Worm (Caenorhabditis elegans) whole organism, early embryonic: Measurements from ENCODE around the gene Y57A10A.14.
"Not testable (repeated sequence)": the region's sequence is repeated elsewhere in the genome, so short reads cannot be mapped to it uniquely, and the experiment has no call there.

ENCODE experiments used
- B0310.2 ChIP-seq: sonication (generic microtip); optimal IDR thresholded peaks from 2 replicates; lab custom pipeline; 2016; ENCODE audit warnings: mild to moderate bottlenecking, missing genetic modification characterization, missing compliant biosample characterization
- F13C5.2 ChIP-seq: sonication (generic microtip); optimal IDR thresholded peaks from 2 replicates; lab custom pipeline; 2017; ENCODE audit warnings: mild to moderate bottlenecking, missing genetic modification characterization, inconsistent platforms, missing compliant biosample characterization
- aly-1 ChIP-seq: sonication (generic microtip); optimal IDR thresholded peaks from 2 replicates; lab custom pipeline; 2016; ENCODE audit warnings: missing genetic modification characterization, missing compliant biosample characterization
- ama-1 ChIP-seq: fragments of 150-350 bp; optimal IDR thresholded peaks from 2 replicates; lab custom pipeline; 2014
- ceh-13 ChIP-seq: fragments of 200-800 bp; sonication (Bioruptor generic); optimal IDR thresholded peaks from 2 replicates; lab custom pipeline; 2018; ENCODE audit warnings: mild to moderate bottlenecking, missing genetic modification characterization, missing compliant biosample characterization
- ceh-36 ChIP-seq: sonication (generic microtip); optimal IDR thresholded peaks from 2 replicates; lab custom pipeline; 2016; ENCODE audit warnings: missing genetic modification characterization, inconsistent platforms, missing compliant biosample characterization
- ets-7 ChIP-seq: sonication (generic microtip); optimal IDR thresholded peaks from 2 replicates; lab custom pipeline; 2016; ENCODE audit warnings: missing genotype, missing genetic modification characterization, missing compliant biosample characterization
- flt-1 ChIP-seq: fragments of 200-800 bp; sonication (Bioruptor generic); IDR thresholded peaks from 2 replicates; pipeline ENCODE4 v1.3.6; 2022; ENCODE audit warnings: missing genetic modification characterization, missing compliant biosample characterization
- hmbx-1 ChIP-seq: sonication (generic microtip); optimal IDR thresholded peaks from 2 replicates; lab custom pipeline; 2016; ENCODE audit warnings: mild to moderate bottlenecking, missing genetic modification characterization, missing compliant biosample characterization
- hmg-4 ChIP-seq: fragments of 200-800 bp; sonication (Bioruptor generic); optimal IDR thresholded peaks from 2 replicates; lab custom pipeline; 2018; ENCODE audit warnings: mild to moderate bottlenecking, missing genetic modification characterization, missing compliant biosample characterization
- hnd-1 ChIP-seq: sonication (generic microtip); optimal IDR thresholded peaks from 2 replicates; lab custom pipeline; 2016; ENCODE audit warnings: missing genetic modification characterization, missing compliant biosample characterization
- pes-1 ChIP-seq: fragments of 200-800 bp; sonication (Bioruptor generic); IDR thresholded peaks from 2 replicates; pipeline ENCODE4 v1.3.6; 2022; ENCODE audit warnings: missing genetic modification reagents, missing genetic modification characterization, missing compliant biosample characterization
- scrt-1 ChIP-seq: fragments of 200-800 bp; sonication (Bioruptor generic); IDR thresholded peaks from 2 replicates; pipeline ENCODE4 v1.3.6; 2022; ENCODE audit warnings: missing genetic modification characterization, missing compliant biosample characterization
- sea-1 ChIP-seq: fragments of 200-800 bp; sonication (Bioruptor generic); conservative IDR thresholded peaks from 2 replicates; pipeline ENCODE4 v1.3.6; 2022; ENCODE audit warnings: missing genetic modification characterization, missing compliant biosample characterization
- tbx-11 ChIP-seq: fragments of 200-800 bp; sonication (Bioruptor generic); IDR thresholded peaks from 2 replicates; pipeline ENCODE4 v1.3.6; 2022; ENCODE audit warnings: missing genetic modification characterization, missing compliant biosample characterization
- tbx-37 ChIP-seq: fragments of 200-800 bp; sonication (Bioruptor generic); conservative IDR thresholded peaks from 2 replicates; pipeline ENCODE4 v1.3.6; 2022; ENCODE audit warnings: missing genetic modification reagents, missing genetic modification characterization, missing compliant biosample characterization
- tra-4 ChIP-seq: sonication (generic microtip); optimal IDR thresholded peaks from 2 replicates; lab custom pipeline; 2017; ENCODE audit warnings: missing genetic modification characterization, missing compliant biosample characterization

Y57A10A.14 gene

DNA sequence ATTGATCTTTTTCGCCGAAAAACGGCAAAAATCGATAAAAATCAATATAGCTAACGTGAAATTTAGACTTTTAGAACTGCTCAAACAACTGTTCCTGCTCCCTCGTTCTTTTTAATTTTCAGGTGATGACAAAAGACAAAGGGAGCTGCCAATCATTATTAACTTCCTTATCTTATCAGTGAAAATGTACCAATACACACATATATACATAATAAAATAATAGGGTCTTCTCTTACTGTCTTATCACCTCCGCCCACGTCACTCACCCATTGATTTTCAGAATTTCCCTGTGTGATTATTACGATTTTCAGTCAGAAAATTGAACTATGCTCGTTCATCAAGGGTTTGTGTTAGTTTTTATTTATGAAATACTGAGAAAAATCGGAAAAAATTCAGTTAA is at the start of gene Y57A10A.14:
TSS of gene Y57A10A.14 (plus strand) at position 228 of the 400 bp plus-strand sequence.
- TF ChIP-seq hmg-4 (GFP tag; lab: Kevin White, UChicago) (no peak), F13C5.2 (tag; lab: Kevin White, UChicago) (no peak), tbx-11 (GFP tag; lab: Robert Waterston, UW) (no peak), hnd-1 (tag; lab: Kevin White, UChicago) (no peak), aly-1 (no peak)

DNA sequence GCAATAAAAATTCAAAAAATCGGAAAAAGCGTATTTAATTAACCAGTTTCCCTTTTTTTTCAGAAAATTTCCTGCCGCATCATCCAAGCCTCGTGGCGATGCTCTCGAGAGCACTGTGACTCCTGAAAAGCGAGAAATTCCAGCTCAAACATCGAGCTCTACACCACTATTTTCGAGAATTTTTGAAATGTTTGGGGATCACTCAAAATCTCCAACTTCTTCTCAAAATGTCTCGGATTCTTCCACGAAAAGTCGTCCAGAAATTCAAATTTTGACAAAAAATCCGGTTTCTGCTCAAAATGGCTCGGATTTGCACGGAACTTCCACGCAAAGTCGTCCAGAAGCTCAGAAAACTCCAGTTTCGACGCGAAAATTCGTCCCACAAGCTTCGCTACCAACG is 47.8 kb upstream of the Y57A10A.14 start:
- TF ChIP-seq hmg-4 (GFP tag; lab: Kevin White, UChicago): no peak
- TF ChIP-seq F13C5.2 (tag; lab: Kevin White, UChicago): no peak
- no peak for TF ChIP-seq hmbx-1
- no peak for TF ChIP-seq ceh-36 (tag; lab: Kevin White, UChicago)
- TF ChIP-seq tra-4: no peak
- no peak for TF ChIP-seq tbx-37
- TF ChIP-seq ceh-13 (GFP tag; lab: Kevin White, UChicago): no peak
- no peak for TF ChIP-seq aly-1
- TF ChIP-seq flt-1 (GFP tag; lab: Robert Waterston, UW): no peak

DNA sequence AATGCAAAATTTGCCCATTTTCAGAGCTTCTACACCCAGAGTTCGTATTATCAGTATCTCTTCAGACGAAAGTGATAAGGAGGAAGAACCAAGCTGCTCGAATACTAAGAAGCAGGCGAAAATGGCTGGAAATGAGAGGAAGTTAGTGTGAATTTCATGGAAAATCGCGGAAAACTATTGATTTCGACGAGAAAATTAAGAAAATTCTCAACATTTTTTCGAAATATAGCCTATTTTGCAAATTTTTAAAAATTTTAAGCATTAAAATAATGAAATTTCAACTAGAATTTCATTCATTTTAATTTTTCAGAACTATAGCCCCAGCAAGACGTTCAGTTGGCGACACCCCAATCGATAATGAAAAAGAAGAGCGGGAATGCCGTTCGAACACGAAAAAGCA is 42.2 kb upstream of the Y57A10A.14 start:
- TF ChIP-seq aly-1: no peak
- TF ChIP-seq pes-1 (GFP tag; lab: Robert Waterston, UW): no peak
- no peak for TF ChIP-seq scrt-1 (GFP tag; lab: Robert Waterston, UW)
- no peak for TF ChIP-seq ama-1 (lab: Kevin White, UChicago)
- no peak for TF ChIP-seq ets-7
- no peak for TF ChIP-seq flt-1 (GFP tag; lab: Robert Waterston, UW)
- no peak for TF ChIP-seq B0310.2
- TF ChIP-seq hmg-4 (GFP tag; lab: Kevin White, UChicago): no peak
- TF ChIP-seq tbx-37: no peak
- TF ChIP-seq tbx-11 (GFP tag; lab: Robert Waterston, UW): no peak
- TF ChIP-seq hnd-1 (tag; lab: Kevin White, UChicago): no peak
- TF ChIP-seq sea-1 (GFP tag; lab: Robert Waterston, UW): no peak
- no peak for TF ChIP-seq tra-4
- TF ChIP-seq ceh-13 (GFP tag; lab: Kevin White, UChicago): no peak
- TF ChIP-seq ceh-36 (tag; lab: Kevin White, UChicago): no peak
- TF ChIP-seq F13C5.2 (tag; lab: Kevin White, UChicago): no peak
- TF ChIP-seq hmbx-1: no peak

DNA sequence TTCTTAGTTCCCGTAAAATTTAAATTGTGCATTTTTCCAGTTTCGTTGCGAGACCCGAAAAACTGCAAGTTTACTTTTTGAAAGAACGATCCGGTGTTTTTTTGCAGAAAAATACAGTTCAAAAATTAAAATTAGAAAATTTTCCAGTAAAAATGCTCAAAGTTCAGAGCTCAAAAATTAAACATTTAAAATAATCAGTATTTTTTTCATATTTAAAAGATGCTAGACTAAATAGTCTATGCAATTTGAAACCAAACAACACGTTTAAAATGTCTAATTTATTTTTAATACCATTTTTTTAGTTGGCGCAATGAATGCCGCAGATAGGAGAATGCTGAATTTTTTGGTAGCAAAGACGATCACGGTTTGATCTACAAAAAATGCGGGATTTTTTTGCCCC is 38.4 kb upstream of the Y57A10A.14 start, which contains the start of gene Y57A10A.2:
TSS of gene Y57A10A.2 (plus strand) at position 301 of the 400 bp plus-strand sequence.
- TF ChIP-seq pes-1 (GFP tag; lab: Robert Waterston, UW): no peak
- no peak for TF ChIP-seq scrt-1 (GFP tag; lab: Robert Waterston, UW)
- TF ChIP-seq ama-1 (lab: Kevin White, UChicago): no peak
- no peak for TF ChIP-seq ceh-36 (tag; lab: Kevin White, UChicago)
- no peak for TF ChIP-seq ceh-13 (GFP tag; lab: Kevin White, UChicago)
- no peak for TF ChIP-seq F13C5.2 (tag; lab: Kevin White, UChicago)
- TF ChIP-seq flt-1 (GFP tag; lab: Robert Waterston, UW): no peak
- no peak for TF ChIP-seq hmbx-1
- TF ChIP-seq tbx-37: no peak
- TF ChIP-seq hnd-1 (tag; lab: Kevin White, UChicago): no peak
- no peak for TF ChIP-seq tbx-11 (GFP tag; lab: Robert Waterston, UW)
- TF ChIP-seq ets-7: no peak

DNA sequence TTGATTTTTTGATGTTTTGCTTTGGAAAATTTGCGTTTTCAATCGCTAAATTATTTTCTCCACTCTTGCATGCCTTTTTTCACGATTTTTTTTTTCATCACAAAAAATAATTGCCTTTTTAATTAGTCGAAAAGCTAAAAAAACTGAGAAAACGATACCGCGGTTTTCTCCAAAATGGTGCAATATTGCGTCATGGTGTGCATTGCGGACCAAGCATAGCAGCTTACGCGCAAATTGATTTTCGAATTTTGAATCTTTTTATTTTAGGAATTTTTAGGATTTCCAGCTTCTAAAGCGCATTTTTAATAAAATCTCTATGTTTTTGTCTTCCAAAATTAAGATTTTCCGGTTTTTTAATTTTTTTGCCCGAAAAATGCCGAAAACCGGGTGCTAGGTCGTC is 35.5 kb upstream of the Y57A10A.14 start:
- TF ChIP-seq pes-1 (GFP tag; lab: Robert Waterston, UW): no peak
- TF ChIP-seq ceh-36 (tag; lab: Kevin White, UChicago): no peak
- TF ChIP-seq hmbx-1: no peak
- TF ChIP-seq tra-4: no peak
- no peak for TF ChIP-seq F13C5.2 (tag; lab: Kevin White, UChicago)
- TF ChIP-seq tbx-37: no peak
- TF ChIP-seq flt-1 (GFP tag; lab: Robert Waterston, UW): no peak
- TF ChIP-seq sea-1 (GFP tag; lab: Robert Waterston, UW): no peak
- TF ChIP-seq hnd-1 (tag; lab: Kevin White, UChicago): no peak

DNA sequence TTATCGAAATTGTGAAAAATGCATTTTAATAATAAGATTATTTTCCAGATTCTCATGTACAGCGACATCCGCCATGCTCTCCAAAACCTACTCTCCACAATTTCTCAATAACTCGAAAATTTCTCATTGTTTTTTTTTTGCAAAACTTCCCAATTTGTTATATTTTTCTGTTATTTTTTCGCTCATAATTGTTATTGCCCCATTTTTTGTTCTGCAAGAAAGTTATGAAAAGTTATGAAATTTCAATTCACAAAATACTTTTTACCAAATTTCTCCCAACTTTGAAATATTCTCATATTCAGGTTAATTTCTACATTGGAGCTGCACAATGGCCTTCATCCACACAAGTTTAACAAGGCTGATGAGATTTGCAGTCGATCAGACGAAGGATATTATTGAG is 34.1 kb upstream of the Y57A10A.14 start, which contains the start of gene Y57A10A.4:
TSS of gene Y57A10A.4 (plus strand) at position 301 of the 400 bp plus-strand sequence.
- not testable (repeated sequence) for TF ChIP-seq B0310.2; ceh-13 (GFP tag; lab: Kevin White, UChicago); ceh-36 (tag; lab: Kevin White, UChicago)

DNA sequence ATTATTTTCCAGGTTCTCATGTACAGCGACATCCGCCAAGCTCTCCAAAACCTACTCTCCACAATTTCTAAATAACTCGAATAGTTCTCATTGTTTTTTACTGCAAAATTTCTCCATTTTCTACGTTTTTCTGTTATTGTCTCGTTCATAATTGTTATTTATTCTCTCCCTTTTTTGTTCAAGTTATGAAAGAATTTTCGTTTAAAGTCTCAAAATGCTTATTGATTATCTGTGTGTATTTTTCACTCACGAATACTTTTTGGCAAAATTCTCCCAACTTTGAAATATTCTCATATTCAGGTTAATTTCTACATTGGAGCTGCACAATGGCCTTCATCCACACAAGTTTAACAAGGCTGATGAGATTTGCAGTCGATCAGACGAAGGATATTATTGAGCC is 31.6 kb upstream of the Y57A10A.14 start, which contains the start of gene Y57A10A.5:
TSS of gene Y57A10A.5 (plus strand) at position 301 of the 400 bp plus-strand sequence.
- TF ChIP-seq sea-1 (GFP tag; lab: Robert Waterston, UW); tbx-11 (GFP tag; lab: Robert Waterston, UW); F13C5.2 (tag; lab: Kevin White, UChicago): not testable (repeated sequence)

DNA sequence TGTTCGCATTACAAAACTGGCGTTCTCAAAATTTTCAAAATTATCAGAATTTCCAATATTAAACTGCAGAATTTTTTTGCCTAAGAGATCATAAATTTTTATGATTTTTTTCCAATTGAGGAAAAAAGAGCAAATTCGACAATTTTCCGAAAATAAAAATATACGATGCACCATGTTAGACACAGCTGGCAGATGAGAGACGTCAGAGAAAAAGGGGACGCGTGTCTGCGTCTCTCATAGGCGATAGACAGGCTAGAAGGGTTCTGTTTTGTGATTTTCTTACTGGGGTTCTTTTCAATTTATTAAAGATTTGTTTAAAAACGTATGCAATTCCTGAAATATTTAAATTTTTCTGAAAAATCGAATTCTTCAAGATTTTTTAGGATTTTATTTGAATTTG is 22.7 kb upstream of the Y57A10A.14 start:
- TF ChIP-seq hmg-4 (GFP tag; lab: Kevin White, UChicago) (no peak), B0310.2 (no peak), scrt-1 (GFP tag; lab: Robert Waterston, UW) (no peak), ceh-13 (GFP tag; lab: Kevin White, UChicago) (no peak), F13C5.2 (tag; lab: Kevin White, UChicago) (no peak), aly-1 (no peak), flt-1 (GFP tag; lab: Robert Waterston, UW) (no peak), hnd-1 (tag; lab: Kevin White, UChicago) (no peak), hmbx-1 (no peak), ama-1 (lab: Kevin White, UChicago) (no peak), ets-7 (no peak), ceh-36 (tag; lab: Kevin White, UChicago) (no peak), tbx-11 (GFP tag; lab: Robert Waterston, UW) (no peak), sea-1 (GFP tag; lab: Robert Waterston, UW) (no peak), tbx-37 (no peak)
